Fruit fly (Drosophila melanogaster): Measurements from ENCODE around the gene E2f1.

dm6 chr3R:21652891-21653394 is 7.7 kb downstream of the E2f1 start:
- TF ChIP-seq CG8478 (optimal IDR thresholded peaks at IDR 0.05) (no peak), CTCF (optimal IDR thresholded peaks at IDR 0.05) (no peak)

Measured in S2 (cell line).